Worm (Caenorhabditis elegans): Measurements from ENCODE around the gene nspc-18.
"Not testable (repeated sequence)": the region's sequence is repeated elsewhere in the genome, so short reads cannot be mapped to it uniquely, and the experiment has no call there.

Gene nspc-18

DNA sequence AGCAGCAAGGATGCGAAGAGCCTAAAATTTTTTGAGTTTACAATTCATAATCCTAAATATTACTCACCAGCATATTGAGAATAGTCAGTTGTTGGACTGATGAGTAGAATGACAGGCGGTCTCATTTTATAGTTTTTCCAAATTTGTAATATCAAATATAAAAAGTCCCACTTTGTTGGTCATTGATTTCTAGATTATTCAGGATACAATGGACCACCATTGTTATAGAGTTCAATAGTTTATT lies 2.5 kb downstream of the nspc-18 start, which contains the start of gene nspc-17:
TSS of gene nspc-17 (minus strand) at position 101 of the 244 bp plus-strand sequence.
- TF ChIP-seq lin-32 (GFP tag; optimal IDR thresholded peaks at IDR 0.05); nhr-28 (tag; optimal IDR thresholded peaks at IDR 0.05); hlh-1 (tag; optimal IDR thresholded peaks at IDR 0.05): not testable (repeated sequence)

DNA sequence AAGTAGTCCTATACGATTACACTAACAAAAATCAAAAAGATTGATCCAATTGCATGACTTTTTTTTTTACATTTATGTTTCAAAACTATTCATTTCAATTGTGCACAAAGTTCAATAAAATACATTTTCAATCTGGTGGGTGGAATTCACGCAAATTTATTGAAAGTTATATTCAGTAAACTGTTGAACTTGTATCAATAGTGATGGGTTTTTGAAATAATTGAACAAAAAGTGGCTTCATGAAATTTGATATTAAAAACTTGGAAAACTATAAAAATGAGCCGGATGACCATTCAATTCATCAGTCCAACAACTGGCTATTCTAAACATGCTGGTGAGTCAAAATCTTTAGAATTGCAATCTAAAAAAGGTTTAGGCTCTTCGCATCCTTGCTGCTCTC lies 4.2 kb downstream of the nspc-18 start, which contains the start of gene nspc-16:
TSS of gene nspc-16 (plus strand) at position 301 of the 400 bp plus-strand sequence.
- no peak for TF ChIP-seq unc-39 (tag; optimal IDR thresholded peaks at IDR 0.05)
- TF ChIP-seq sem-2 (GFP tag; optimal IDR thresholded peaks at IDR 0.05) = no peak
- TF ChIP-seq ham-2 (GFP tag; optimal IDR thresholded peaks at IDR 0.05) = no peak
- no peak for TF ChIP-seq cnd-1 (tag; optimal IDR thresholded peaks at IDR 0.05)
- TF ChIP-seq hlh-1 (tag; optimal IDR thresholded peaks at IDR 0.05) = no peak

DNA sequence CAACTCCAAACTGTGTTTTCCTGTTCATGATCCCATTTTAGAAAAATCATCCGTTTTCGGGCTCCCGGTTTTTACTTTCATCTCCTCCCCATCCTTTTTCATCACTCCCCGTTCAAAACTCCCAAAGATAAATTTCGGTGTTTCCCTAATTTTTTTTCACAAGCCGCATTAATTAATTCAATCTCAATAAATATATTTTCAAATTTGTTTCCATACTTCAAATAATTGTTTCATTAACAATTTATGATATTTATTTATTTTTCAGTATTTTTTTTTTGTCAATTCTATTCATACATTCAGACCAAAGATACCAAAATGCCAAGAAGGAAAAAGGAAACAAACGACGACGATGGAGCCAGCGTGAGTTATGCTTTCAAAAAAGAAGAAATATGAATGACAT lies 7.0 kb downstream of the nspc-18 start, which contains the start of gene D1025.1:
TSS of gene D1025.1 (plus strand) at position 301 of the 400 bp plus-strand sequence.
- TF ChIP-seq unc-62 (GFP tag; optimal IDR thresholded peaks at IDR 0.05) (no peak), ham-2 (GFP tag; optimal IDR thresholded peaks at IDR 0.05) (no peak), nhr-28 (tag; optimal IDR thresholded peaks at IDR 0.05) (no peak), unc-39 (tag; optimal IDR thresholded peaks at IDR 0.05) (no peak), elt-1 (tag; optimal IDR thresholded peaks at IDR 0.05; ENCODE audit: borderline replicate concordance, insufficient read depth) (no peak), flh-1 (GFP tag; optimal IDR thresholded peaks at IDR 0.05) (no peak), drap-1 (GFP tag; optimal IDR thresholded peaks at IDR 0.05) (no peak), lsy-2 (tag; optimal IDR thresholded peaks at IDR 0.05) (no peak)

DNA sequence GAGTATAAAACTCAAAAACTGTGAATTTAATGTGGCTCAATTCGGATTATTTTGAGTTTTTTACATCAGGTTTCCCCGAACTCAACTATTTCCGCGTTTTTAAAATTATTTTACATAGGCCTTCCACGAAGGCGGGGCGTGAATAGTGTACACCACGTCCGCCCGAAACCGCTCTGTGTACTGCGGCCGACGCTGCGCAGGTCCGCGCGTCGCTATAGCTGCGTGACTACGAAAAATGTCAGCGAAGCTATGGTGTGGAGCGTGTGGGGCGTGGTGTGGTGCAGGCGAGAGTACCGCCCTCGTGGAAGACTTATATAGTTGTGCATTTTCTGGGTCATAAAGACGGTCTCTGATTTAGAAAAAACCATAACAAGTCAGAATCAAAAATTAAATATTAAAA lies 9.6 kb downstream of the nspc-18 start:
- TF ChIP-seq blmp-1 (tag; optimal IDR thresholded peaks at IDR 0.05) = no peak
- TF ChIP-seq nhr-2 (tag; optimal IDR thresholded peaks at IDR 0.05) = no peak
- TF ChIP-seq mep-1 (tag; optimal IDR thresholded peaks at IDR 0.05) = no peak
- no peak for TF ChIP-seq nhr-28 (tag; optimal IDR thresholded peaks at IDR 0.05)
- TF ChIP-seq unc-39 (tag; optimal IDR thresholded peaks at IDR 0.05) = no peak
- TF ChIP-seq ztf-11 (tag; optimal IDR thresholded peaks at IDR 0.05) = no peak
- no peak for TF ChIP-seq ces-1 (GFP tag; optimal IDR thresholded peaks at IDR 0.05)
- no peak for TF ChIP-seq mls-2 (tag; optimal IDR thresholded peaks at IDR 0.05)
- TF ChIP-seq snpc-4 (tag; optimal IDR thresholded peaks at IDR 0.05) = no peak
- TF ChIP-seq unc-120 (tag; optimal IDR thresholded peaks at IDR 0.05; ENCODE audit: poor library complexity, severe bottlenecking) = no peak
- TF ChIP-seq tbx-8 (GFP tag; optimal IDR thresholded peaks at IDR 0.05) = no peak
- no peak for TF ChIP-seq mab-5 (tag; optimal IDR thresholded peaks at IDR 0.05)
- TF ChIP-seq cnd-1 (tag; optimal IDR thresholded peaks at IDR 0.05) = no peak
- TF ChIP-seq drap-1 (GFP tag; optimal IDR thresholded peaks at IDR 0.05) = no peak
- TF ChIP-seq hlh-1 (tag; optimal IDR thresholded peaks at IDR 0.05) = no peak
- TF ChIP-seq lin-32 (GFP tag; optimal IDR thresholded peaks at IDR 0.05) = no peak
- no peak for TF ChIP-seq sem-2 (GFP tag; optimal IDR thresholded peaks at IDR 0.05)
- no peak for TF ChIP-seq ceh-43 (GFP tag; optimal IDR thresholded peaks at IDR 0.05)

DNA sequence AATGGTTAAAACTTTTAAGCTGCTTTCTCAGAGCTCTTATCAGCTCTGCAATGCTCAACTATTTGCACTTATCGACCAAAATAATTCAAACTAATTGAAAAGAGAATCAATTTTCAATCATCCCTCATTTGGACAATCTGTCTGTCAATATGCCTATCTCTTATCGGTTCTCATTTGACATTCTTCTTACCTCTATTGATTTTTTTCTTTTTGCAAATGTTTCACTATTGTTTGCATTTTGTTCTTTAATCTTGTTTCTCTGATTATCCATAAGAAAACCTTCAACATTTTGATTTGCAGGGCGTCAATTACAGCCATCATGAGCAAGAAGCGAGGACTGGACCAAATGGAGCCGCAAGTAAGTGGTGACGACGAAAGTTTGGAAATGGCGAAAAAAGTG lies 10.9 kb downstream of the nspc-18 start, which contains the start of gene D1025.10:
TSS of gene D1025.10 (plus strand) at position 301 of the 400 bp plus-strand sequence.
- TF ChIP-seq sem-2 (GFP tag; optimal IDR thresholded peaks at IDR 0.05) = no peak
- no peak for TF ChIP-seq elt-3 (tag; optimal IDR thresholded peaks at IDR 0.05)
- no peak for TF ChIP-seq hlh-1 (tag; optimal IDR thresholded peaks at IDR 0.05)

DNA sequence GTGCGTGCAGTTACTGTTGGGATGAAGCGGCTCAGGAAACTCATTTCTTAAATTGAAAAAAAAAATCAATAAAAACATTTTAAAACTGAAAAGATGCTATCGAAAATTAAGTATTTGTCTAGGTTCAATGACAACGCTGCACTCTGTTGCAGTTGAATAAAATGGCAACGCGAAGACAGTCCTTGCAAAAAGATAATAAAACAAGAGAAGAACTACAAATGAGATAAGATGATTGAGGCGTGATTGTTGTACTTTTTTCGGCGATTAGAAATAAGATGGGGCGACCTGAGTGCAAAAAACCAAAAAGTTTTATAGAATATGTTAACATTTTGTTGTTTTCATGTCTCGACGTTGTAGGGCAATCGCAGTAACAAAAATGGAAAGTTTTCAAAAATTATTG lies 12.4 kb downstream of the nspc-18 start, which contains the start of gene gcsh-1:
TSS of gene gcsh-1 (minus strand) at position 46 of the 400 bp plus-strand sequence.
- TF ChIP-seq M03D4.4 (tag; optimal IDR thresholded peaks at IDR 0.05) = no peak
- TF ChIP-seq ceh-39 (tag; optimal IDR thresholded peaks at IDR 0.05) = no peak
- no peak for TF ChIP-seq sem-2 (GFP tag; optimal IDR thresholded peaks at IDR 0.05)
- no peak for TF ChIP-seq pha-4 (tag; optimal IDR thresholded peaks at IDR 0.05)
- no peak for TF ChIP-seq ham-2 (GFP tag; optimal IDR thresholded peaks at IDR 0.05)
- no peak for TF ChIP-seq lsy-2 (tag; optimal IDR thresholded peaks at IDR 0.05)
- TF ChIP-seq nhr-28 (tag; optimal IDR thresholded peaks at IDR 0.05) = no peak
- TF ChIP-seq nhr-76 (tag; optimal IDR thresholded peaks at IDR 0.05) = no peak
- TF ChIP-seq ceh-43 (GFP tag; optimal IDR thresholded peaks at IDR 0.05) = no peak
- no peak for TF ChIP-seq unc-39 (tag; optimal IDR thresholded peaks at IDR 0.05)
- TF ChIP-seq blmp-1 (tag; optimal IDR thresholded peaks at IDR 0.05) = no peak
- no peak for TF ChIP-seq ztf-11 (tag; optimal IDR thresholded peaks at IDR 0.05)
- TF ChIP-seq unc-62 (GFP tag; optimal IDR thresholded peaks at IDR 0.05) = no peak
- no peak for TF ChIP-seq sptf-1 (tag; optimal IDR thresholded peaks at IDR 0.05)
- TF ChIP-seq nhr-2 (tag; optimal IDR thresholded peaks at IDR 0.05) = no peak
- TF ChIP-seq nhr-12 (tag; optimal IDR thresholded peaks at IDR 0.05) = no peak
- no peak for TF ChIP-seq unc-120 (tag; optimal IDR thresholded peaks at IDR 0.05; ENCODE audit: poor library complexity, severe bottlenecking)
- no peak for TF ChIP-seq bed-3 (GFP tag; optimal IDR thresholded peaks at IDR 0.05)
- TF ChIP-seq mep-1 (tag; optimal IDR thresholded peaks at IDR 0.05) = no peak
- no peak for TF ChIP-seq ceh-83 (GFP tag; optimal IDR thresholded peaks at IDR 0.05)

All from whole organism, mixed stage, embryonic.